Worm (Caenorhabditis elegans) whole organism, L1 larva: Measurements from ENCODE around the gene K03H1.9.

Source experiments
- C16A3.4 ChIP-seq: fragments of 150-350 bp; optimal IDR thresholded peaks from 2 replicates; lab custom pipeline; 2014; ENCODE audit warnings: missing biosample characterization, missing genetic modification characterization
- Y116A8C.19 ChIP-seq: sonication (generic microtip); optimal IDR thresholded peaks from 2 replicates; lab custom pipeline; 2016; ENCODE audit warnings: missing compliant biosample characterization, missing genetic modification characterization, borderline replicate concordance
- aha-1 ChIP-seq: fragments of 150-350 bp; optimal IDR thresholded peaks from 2 replicates; lab custom pipeline; 2014; ENCODE audit warnings: missing biosample characterization, missing genetic modification characterization
- alr-1 ChIP-seq: fragments of 200-800 bp; sonication (Bioruptor generic); optimal IDR thresholded peaks from 2 replicates; lab custom pipeline; 2018; ENCODE audit warnings: borderline replicate concordance, mild to moderate bottlenecking, missing genetic modification characterization, missing compliant biosample characterization
- ama-1 ChIP-seq: fragments of 150-350 bp; optimal IDR thresholded peaks from 2 replicates; lab custom pipeline; 2014
- blmp-1 ChIP-seq: fragments of 150-350 bp; optimal IDR thresholded peaks from 2 replicates; lab custom pipeline; 2014; ENCODE audit warnings: missing biosample characterization, missing genetic modification characterization
- ceh-63 ChIP-seq: fragments of 200-800 bp; sonication (Bioruptor generic); optimal IDR thresholded peaks from 2 replicates; lab custom pipeline; 2018; ENCODE audit warnings: mild to moderate bottlenecking, missing genetic modification characterization, missing compliant biosample characterization
- ceh-88 ChIP-seq: fragments of 200-800 bp; sonication (Bioruptor generic); IDR thresholded peaks from 2 replicates; pipeline ENCODE4 v1.3.6; 2022; ENCODE audit warnings: missing genetic modification characterization, missing compliant biosample characterization
- ceh-90 ChIP-seq: sonication (generic microtip); optimal IDR thresholded peaks from 2 replicates; lab custom pipeline; 2016; ENCODE audit warnings: missing genetic modification characterization, missing compliant biosample characterization
- efl-1 ChIP-seq, 4 experiments: fragments of 150-350 bp; optimal IDR thresholded peaks in 3 of 4; peaks in 1 of 4; 1 replicate in 1 of 4; 2 replicates in 3 of 4; lab custom pipeline; 2014; ENCODE audit warnings: missing biosample characterization in 2 of 4, missing genetic modification characterization in 2 of 4, missing genetic modification reagents in 2 of 4
- efl-3 ChIP-seq: fragments of 200-800 bp; sonication (Bioruptor generic); optimal IDR thresholded peaks from 2 replicates; lab custom pipeline; 2018; ENCODE audit warnings: mild to moderate bottlenecking, missing genetic modification characterization, missing compliant biosample characterization
- egl-27 ChIP-seq, 2 experiments: fragments of 150-350 bp in 1 of 2; sonication (generic microtip); optimal IDR thresholded peaks; 3 replicates each; lab custom pipeline; 2017 to 2018; ENCODE audit warnings: missing biosample characterization in 2 of 2, missing genetic modification characterization in 2 of 2, missing genetic modification reagents in 2 of 2
- elt-3 ChIP-seq, 6 experiments: fragments of 150-350 bp in 1 of 6; sonication (generic microtip); optimal IDR thresholded peaks; 2 replicates each; lab custom pipeline; 2017 to 2018; ENCODE audit warnings: missing biosample characterization in 6 of 6, missing genetic modification characterization in 6 of 6, inconsistent platforms in 1 of 6
- ets-5 ChIP-seq: fragments of 200-800 bp; sonication (Bioruptor generic); IDR thresholded peaks from 2 replicates; pipeline ENCODE4 v1.3.6; 2022; ENCODE audit warnings: missing genetic modification characterization, missing compliant biosample characterization
- fkh-10 ChIP-seq: sonication (generic microtip); optimal IDR thresholded peaks from 2 replicates; lab custom pipeline; 2017; ENCODE audit warnings: missing biosample characterization, missing genetic modification reagents, missing genetic modification characterization
- fkh-4 ChIP-seq: sonication (generic microtip); optimal IDR thresholded peaks from 2 replicates; lab custom pipeline; 2016; ENCODE audit warnings: missing compliant biosample characterization, missing genetic modification characterization, borderline replicate concordance
- grh-1 ChIP-seq: fragments of 200-800 bp; sonication (Bioruptor generic); IDR thresholded peaks from 2 replicates; pipeline ENCODE4 v1.3.6; 2022; ENCODE audit warnings: missing genetic modification reagents, missing genetic modification characterization, missing compliant biosample characterization
- hlh-17 ChIP-seq: fragments of 200-800 bp; sonication (Bioruptor generic); optimal IDR thresholded peaks from 2 replicates; lab custom pipeline; 2018; ENCODE audit warnings: missing genetic modification characterization, mild to moderate bottlenecking, missing compliant biosample characterization, moderate library complexity, borderline replicate concordance
- hlh-4 ChIP-seq: sonication (generic microtip); optimal IDR thresholded peaks from 2 replicates; lab custom pipeline; 2016; ENCODE audit warnings: mild to moderate bottlenecking, missing genetic modification characterization, missing compliant biosample characterization
- hpl-2 ChIP-seq: fragments of 150-350 bp; optimal IDR thresholded peaks from 2 replicates; lab custom pipeline; 2014; ENCODE audit warnings: missing biosample characterization, missing genetic modification reagents, missing genetic modification characterization
- isw-1 ChIP-seq: fragments of 200-800 bp; sonication (Bioruptor generic); IDR thresholded peaks from 2 replicates; pipeline ENCODE4 v1.3.6; 2022; ENCODE audit warnings: missing genetic modification characterization, missing compliant biosample characterization
- lin-13 ChIP-seq: fragments of 150-350 bp; optimal IDR thresholded peaks from 2 replicates; lab custom pipeline; 2014; ENCODE audit warnings: missing biosample characterization, missing genetic modification reagents, missing genetic modification characterization
- lin-15B ChIP-seq: fragments of 150-350 bp; sonication (generic microtip); optimal IDR thresholded peaks from 3 replicates; lab custom pipeline; 2014; ENCODE audit warnings: missing biosample characterization, missing genetic modification characterization
- lin-35 ChIP-seq, 2 experiments: fragments of 150-350 bp; optimal IDR thresholded peaks; 2 replicates each; lab custom pipeline; 2014; ENCODE audit warnings: missing biosample characterization in 2 of 2, missing genetic modification characterization in 2 of 2, missing genetic modification reagents in 2 of 2
- lin-39 ChIP-seq: fragments of 150-350 bp; optimal IDR thresholded peaks from 2 replicates; lab custom pipeline; 2014; ENCODE audit warnings: missing biosample characterization, missing genetic modification reagents, missing genetic modification characterization
- lsy-2 ChIP-seq, 2 experiments: fragments of 150-350 bp; optimal IDR thresholded peaks; 2 replicates each; lab custom pipeline; 2014; ENCODE audit warnings: missing biosample characterization in 2 of 2, missing genetic modification characterization in 2 of 2
- mdl-1 ChIP-seq, 2 experiments: fragments of 150-350 bp; optimal IDR thresholded peaks; 2 replicates each; lab custom pipeline; 2014 to 2017; ENCODE audit warnings: missing biosample characterization in 2 of 2, missing genetic modification characterization in 2 of 2, inconsistent platforms in 1 of 2
- mef-2 ChIP-seq: fragments of 150-350 bp; optimal IDR thresholded peaks from 2 replicates; lab custom pipeline; 2014; ENCODE audit warnings: missing biosample characterization, missing genetic modification characterization
- mep-1 ChIP-seq: fragments of 150-350 bp; optimal IDR thresholded peaks from 2 replicates; lab custom pipeline; 2014; ENCODE audit warnings: missing biosample characterization, missing genetic modification characterization
- nhr-11 ChIP-seq: fragments of 150-350 bp; optimal IDR thresholded peaks from 2 replicates; lab custom pipeline; 2014; ENCODE audit warnings: missing biosample characterization, missing genetic modification characterization
- nhr-20 ChIP-seq: sonication (generic microtip); optimal IDR thresholded peaks from 2 replicates; lab custom pipeline; 2016; ENCODE audit warnings: mild to moderate bottlenecking, missing genetic modification characterization, missing compliant biosample characterization
- nhr-28 ChIP-seq: fragments of 150-350 bp; optimal IDR thresholded peaks from 2 replicates; lab custom pipeline; 2014; ENCODE audit warnings: missing biosample characterization, missing genetic modification characterization
- nhr-71 ChIP-seq: sonication (generic microtip); optimal IDR thresholded peaks from 2 replicates; lab custom pipeline; 2016; ENCODE audit warnings: mild to moderate bottlenecking, missing genetic modification characterization, moderate library complexity, missing compliant biosample characterization
- nhr-84 ChIP-seq: sonication (generic microtip); optimal IDR thresholded peaks from 2 replicates; lab custom pipeline; 2017; ENCODE audit warnings: missing biosample characterization, missing genetic modification characterization
- nhr-85 ChIP-seq: sonication (generic microtip); peaks from one replicate; lab custom pipeline; 2016; ENCODE audit warnings: missing genetic modification characterization, inconsistent platforms, missing compliant biosample characterization
- nhr-90 ChIP-seq: sonication (generic microtip); optimal IDR thresholded peaks from 2 replicates; lab custom pipeline; 2016; ENCODE audit warnings: mild to moderate bottlenecking, missing genetic modification characterization, missing compliant biosample characterization; ENCODE audit not compliant: poor library complexity
- pqm-1 ChIP-seq: sonication (generic microtip); optimal IDR thresholded peaks from 3 replicates; lab custom pipeline; 2017; ENCODE audit warnings: missing biosample characterization, missing genetic modification characterization
- snpc-4 ChIP-seq: fragments of 150-350 bp; optimal IDR thresholded peaks from 2 replicates; lab custom pipeline; 2014; ENCODE audit warnings: missing biosample characterization, missing genetic modification characterization
- snu-23 ChIP-seq: sonication (generic microtip); optimal IDR thresholded peaks from 2 replicates; lab custom pipeline; 2016; ENCODE audit warnings: missing genetic modification characterization, missing compliant biosample characterization
- sox-4 ChIP-seq: sonication (generic microtip); optimal IDR thresholded peaks from 2 replicates; lab custom pipeline; 2016; ENCODE audit warnings: missing genetic modification characterization, missing compliant biosample characterization
- sptf-1 ChIP-seq: fragments of 150-350 bp; optimal IDR thresholded peaks from 2 replicates; lab custom pipeline; 2014; ENCODE audit warnings: missing biosample characterization, missing genetic modification characterization
- sup-37 ChIP-seq: fragments of 200-800 bp; sonication (Bioruptor generic); optimal IDR thresholded peaks from 2 replicates; lab custom pipeline; 2018; ENCODE audit warnings: mild to moderate bottlenecking, missing genetic modification characterization, missing compliant biosample characterization
- tlp-1 ChIP-seq: fragments of 150-350 bp; optimal IDR thresholded peaks from 2 replicates; lab custom pipeline; 2014; ENCODE audit warnings: missing biosample characterization, missing genetic modification characterization
- unc-130 ChIP-seq: fragments of 150-350 bp; optimal IDR thresholded peaks from 2 replicates; lab custom pipeline; 2017; ENCODE audit warnings: missing biosample characterization, missing genetic modification characterization, inconsistent platforms
- unc-62 ChIP-seq: fragments of 150-350 bp; optimal IDR thresholded peaks from 2 replicates; lab custom pipeline; 2014; ENCODE audit warnings: missing biosample characterization, missing genetic modification reagents, missing genetic modification characterization
- unc-98 ChIP-seq: fragments of 200-800 bp; sonication (Bioruptor generic); IDR thresholded peaks from 2 replicates; pipeline ENCODE4 v1.3.6; 2022; ENCODE audit warnings: missing genetic modification characterization, missing compliant biosample characterization
- vab-15 ChIP-seq: sonication (generic microtip); optimal IDR thresholded peaks from 2 replicates; lab custom pipeline; 2017; ENCODE audit warnings: missing genotype, mild to moderate bottlenecking, missing genetic modification characterization, missing compliant biosample characterization
- xbp-1 ChIP-seq: sonication (generic microtip); optimal IDR thresholded peaks from 2 replicates; lab custom pipeline; 2016; ENCODE audit warnings: missing genetic modification characterization, missing compliant biosample characterization
- zip-4 ChIP-seq: fragments of 200-800 bp; sonication (Bioruptor generic); optimal IDR thresholded peaks from 2 replicates; lab custom pipeline; 2018; ENCODE audit warnings: mild to moderate bottlenecking, missing genetic modification characterization, moderate library complexity, missing compliant biosample characterization
- ztf-11 ChIP-seq, 2 experiments: sonication (generic microtip); optimal IDR thresholded peaks; 2 replicates each; lab custom pipeline; 2016 to 2017; ENCODE audit warnings: missing genetic modification characterization in 2 of 2, missing biosample characterization in 1 of 2, missing compliant biosample characterization in 1 of 2
- ztf-4 ChIP-seq: fragments of 150-350 bp; optimal IDR thresholded peaks from 2 replicates; lab custom pipeline; 2014; ENCODE audit warnings: missing biosample characterization, missing genetic modification characterization

The K03H1.9 gene

DNA sequence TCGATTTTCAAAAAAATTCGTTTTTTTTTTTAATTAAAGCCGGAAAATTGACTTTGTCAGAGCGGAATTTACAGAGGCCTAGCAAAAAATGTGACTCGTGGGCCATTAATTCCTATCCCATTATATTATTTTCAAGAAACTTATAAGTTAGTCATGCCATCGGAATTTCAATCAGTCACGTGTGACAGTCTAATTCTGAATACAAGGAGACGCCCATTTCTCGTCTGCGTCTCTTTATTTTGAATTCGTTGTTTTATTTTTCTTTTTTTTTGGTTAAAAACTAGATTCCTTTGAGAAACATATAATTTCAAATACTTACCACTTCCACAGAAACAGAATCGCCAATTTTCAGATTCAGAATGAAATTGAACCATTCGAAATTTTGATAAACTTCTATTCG is 32.5 kb downstream of the K03H1.9 start (continued):
- TF ChIP-seq mep-1 (tag; lab: Kevin White, UChicago) (peak; percentile 27), ztf-4 (no peak), hlh-4 (tag; lab: Kevin White, UChicago) (no peak), xbp-1 (no peak), efl-3 (GFP tag; lab: Kevin White, UChicago) (no peak), fkh-4 (tag; lab: Kevin White, UChicago) (no peak), vab-15 (tag; lab: Kevin White, UChicago) (no peak), tlp-1 (tag; lab: Kevin White, UChicago) (no peak), hlh-17 (GFP tag; lab: Kevin White, UChicago) (no peak), unc-130 (tag; lab: Kevin White, UChicago) (no peak), ceh-90 (tag; lab: Kevin White, UChicago) (no peak), ceh-63 (GFP tag; lab: Kevin White, UChicago) (no peak), alr-1 (no peak), nhr-71 (peak; percentile 49), nhr-90 (peak; percentile 25)

- TF ChIP-seq Y116A8C.19 (tag; lab: Kevin White, UChicago) (no peak), mef-2 (tag; lab: Kevin White, UChicago) (no peak), ceh-63 (GFP tag; lab: Kevin White, UChicago) (no peak), lin-39 (tag; lab: Kevin White, UChicago) (no peak), sptf-1 (tag; lab: Kevin White, UChicago) (no peak), grh-1 (GFP tag; lab: Robert Waterston, UW) (peak; percentile 72), lin-13 (GFP tag; lab: Kevin White, UChicago) (no peak), pqm-1 (tag; lab: Kevin White, UChicago) (no peak), lin-35 (GFP tag; optimal IDR thresholded peaks at IDR 0.05; lab: Kevin White, UChicago) (no peak), ets-5 (no peak), egl-27 (tag; optimal IDR thresholded peaks at IDR 0.05; lab: Kevin White, UChicago) (no peak), ceh-88 (GFP tag; lab: Robert Waterston, UW) (no peak), sox-4 (tag; lab: Kevin White, UChicago) (no peak), hpl-2 (no peak), efl-1 (optimal IDR thresholded peaks at IDR 0.05; lab: Kevin White, UChicago) (no peak), efl-1 (GFP tag; optimal IDR thresholded peaks at IDR 0.05 in 1 of 2; lab: Kevin White, UChicago) (no peak), isw-1 (GFP tag; lab: Robert Waterston, UW) (no peak), unc-98 (GFP tag; lab: Robert Waterston, UW) (no peak), ztf-4 (no peak), vab-15 (tag; lab: Kevin White, UChicago) (no peak), nhr-84 (tag; lab: Kevin White, UChicago) (no peak), aha-1 (no peak), snu-23 (GFP tag; lab: Kevin White, UChicago) (peak; percentile 30), lsy-2 (tag; optimal IDR thresholded peaks at IDR 0.05; lab: Kevin White, UChicago) (peak in 1 of 2 experiments; percentile 32), sup-37 (no peak), unc-62 (GFP tag; lab: Kevin White, UChicago) (no peak), C16A3.4 (tag; lab: Kevin White, UChicago) (no peak), nhr-28 (no peak), nhr-85 (tag; lab: Kevin White, UChicago) (peak; percentile 50), efl-3 (GFP tag; lab: Kevin White, UChicago) (no peak), tlp-1 (tag; lab: Kevin White, UChicago) (no peak), ama-1 (no peak), ceh-90 (tag; lab: Kevin White, UChicago) (no peak), unc-130 (tag; lab: Kevin White, UChicago) (no peak), hlh-17 (GFP tag; lab: Kevin White, UChicago) (no peak), nhr-20 (tag; lab: Kevin White, UChicago) (peak; percentile 27), nhr-71 (peak; percentile 23), mdl-1 (tag; optimal IDR thresholded peaks at IDR 0.05; lab: Kevin White, UChicago) (no peak), blmp-1 (tag; lab: Kevin White, UChicago) (peak; percentile 41), snpc-4 (tag; lab: Kevin White, UChicago) (no peak), nhr-11 (no peak), elt-3 (tag; optimal IDR thresholded peaks at IDR 0.05; lab: Kevin White, UChicago) (no peak), fkh-10 (GFP tag; lab: Kevin White, UChicago) (no peak), zip-4 (GFP tag; lab: Kevin White, UChicago) (no peak), ztf-11 (tag; optimal IDR thresholded peaks at IDR 0.05; lab: Kevin White, UChicago) (no peak), lin-15B (tag; lab: Kevin White, UChicago) (no peak)
These were observed 33.7 kb downstream of the K03H1.9 start for ce11 chrIII:9907574-9907973.
